Worm (Caenorhabditis elegans) whole organism, early embryonic: Measurements from ENCODE around the gene B0495.7.

ENCODE experiments used
- B0310.2 ChIP-seq: sonication (generic microtip); optimal IDR thresholded peaks from 2 replicates; lab custom pipeline; 2016; ENCODE audit warnings: mild to moderate bottlenecking, missing genetic modification characterization, missing compliant biosample characterization
- ceh-13 ChIP-seq: fragments of 200-800 bp; sonication (Bioruptor generic); optimal IDR thresholded peaks from 2 replicates; lab custom pipeline; 2018; ENCODE audit warnings: mild to moderate bottlenecking, missing genetic modification characterization, missing compliant biosample characterization
- ets-7 ChIP-seq: sonication (generic microtip); optimal IDR thresholded peaks from 2 replicates; lab custom pipeline; 2016; ENCODE audit warnings: missing genotype, missing genetic modification characterization, missing compliant biosample characterization
- sea-1 ChIP-seq: fragments of 200-800 bp; sonication (Bioruptor generic); conservative IDR thresholded peaks from 2 replicates; pipeline ENCODE4 v1.3.6; 2022; ENCODE audit warnings: missing genetic modification characterization, missing compliant biosample characterization

DNA sequence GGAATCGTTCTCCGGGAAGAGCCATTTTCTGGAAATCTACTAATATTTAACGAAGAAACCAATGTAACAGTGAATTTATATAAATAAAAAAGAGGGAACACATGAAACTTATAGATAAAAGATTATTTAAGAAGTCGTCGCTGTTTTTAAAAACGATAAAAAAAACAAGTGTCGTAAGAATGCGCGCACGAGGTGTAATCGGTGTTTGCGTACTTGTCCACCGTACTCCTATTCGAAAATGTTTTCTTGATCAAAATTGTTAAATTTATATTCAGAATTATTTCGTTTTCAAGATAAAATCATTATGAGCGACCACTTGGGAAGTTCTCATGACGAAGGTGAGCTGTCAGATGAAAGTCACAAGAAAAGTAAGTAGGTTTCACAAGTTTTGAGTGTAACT, 6.0 kb downstream of the B0495.7 start, which contains the start of the genes moa-2 and cdk-11.1:
- TF ChIP-seq B0310.2 (tag; lab: Kevin White, UChicago) = no peak
- TF ChIP-seq ets-7 = no peak
- TF ChIP-seq ceh-13 (GFP tag; lab: Kevin White, UChicago) = no peak
- TF ChIP-seq sea-1 (GFP tag; lab: Robert Waterston, UW) = no peak
